Worm (Caenorhabditis elegans) whole organism, L2 larva: ENCODE results near the gene F26D2.16.

Source experiments
- alr-1 ChIP-seq: fragments of 150-350 bp; optimal IDR thresholded peaks from 2 replicates; lab custom pipeline; 2014; ENCODE audit warnings: missing biosample characterization, missing genetic modification characterization
- aly-2 ChIP-seq: fragments of 150-350 bp; optimal IDR thresholded peaks from 2 replicates; lab custom pipeline; 2014; ENCODE audit warnings: missing biosample characterization, missing genetic modification characterization
- ama-1 ChIP-seq: fragments of 150-350 bp; optimal IDR thresholded peaks from 2 replicates; lab custom pipeline; 2018; ENCODE audit warnings: inconsistent platforms
- ceh-82 ChIP-seq: fragments of 150-350 bp; optimal IDR thresholded peaks from 2 replicates; lab custom pipeline; 2014; ENCODE audit warnings: missing biosample characterization, missing genetic modification characterization
- dmd-4 ChIP-seq: sonication (generic microtip); optimal IDR thresholded peaks from 2 replicates; lab custom pipeline; 2017; ENCODE audit warnings: missing biosample characterization, missing genetic modification characterization
- egl-27 ChIP-seq: sonication (generic microtip); optimal IDR thresholded peaks from 3 replicates; lab custom pipeline; 2017; ENCODE audit warnings: missing biosample characterization, missing genetic modification reagents, missing genetic modification characterization
- lin-11 ChIP-seq: fragments of 150-350 bp; sonication (generic microtip); optimal IDR thresholded peaks from 2 replicates; lab custom pipeline; 2014; ENCODE audit warnings: missing biosample characterization, missing genetic modification characterization, inconsistent platforms, mixed read lengths
- lsy-2 ChIP-seq, 2 experiments: fragments of 150-350 bp in 1 of 2; sonication (generic microtip) in 1 of 2; optimal IDR thresholded peaks; 2 replicates each; lab custom pipeline; 2014 to 2017; ENCODE audit warnings: missing biosample characterization in 2 of 2, missing genetic modification characterization in 2 of 2
- mdl-1 ChIP-seq, 2 experiments: fragments of 150-350 bp in 1 of 2; sonication (generic microtip) in 1 of 2; optimal IDR thresholded peaks; 2 replicates each; lab custom pipeline; 2017; ENCODE audit warnings: missing biosample characterization in 2 of 2, missing genetic modification characterization in 2 of 2
- nhr-11 ChIP-seq: fragments of 150-350 bp; optimal IDR thresholded peaks from 2 replicates; lab custom pipeline; 2014; ENCODE audit warnings: missing biosample characterization, missing genetic modification characterization
- nhr-6 ChIP-seq: fragments of 150-350 bp; optimal IDR thresholded peaks from 2 replicates; lab custom pipeline; 2014; ENCODE audit warnings: missing biosample characterization, missing genetic modification characterization
- unc-62 ChIP-seq: fragments of 150-350 bp; optimal IDR thresholded peaks from 2 replicates; lab custom pipeline; 2014; ENCODE audit warnings: missing biosample characterization, missing genetic modification reagents, missing genetic modification characterization
- ztf-11 ChIP-seq: sonication (generic microtip); optimal IDR thresholded peaks from 2 replicates; lab custom pipeline; 2017; ENCODE audit warnings: missing biosample characterization, missing genetic modification characterization
- ztf-4 ChIP-seq: fragments of 150-350 bp; optimal IDR thresholded peaks from 2 replicates; lab custom pipeline; 2014; ENCODE audit warnings: missing biosample characterization, missing genetic modification characterization

- no peak for TF ChIP-seq ama-1 (lab: Kevin White, UChicago)
- TF ChIP-seq dmd-4 (tag; lab: Kevin White, UChicago): no peak
- TF ChIP-seq mdl-1 (tag; optimal IDR thresholded peaks at IDR 0.05; lab: Kevin White, UChicago): no peak
- TF ChIP-seq lin-11 (tag; lab: Kevin White, UChicago): no peak
- TF ChIP-seq nhr-6 (tag; lab: Kevin White, UChicago): no peak
- no peak for TF ChIP-seq ztf-11 (tag; lab: Kevin White, UChicago)
- no peak for TF ChIP-seq egl-27 (tag; lab: Kevin White, UChicago)
- no peak for TF ChIP-seq lsy-2 (tag; optimal IDR thresholded peaks at IDR 0.05; lab: Kevin White, UChicago)
- no peak for TF ChIP-seq nhr-11 (tag; lab: Kevin White, UChicago)
- TF ChIP-seq ztf-4 (tag; lab: Kevin White, UChicago): no peak
- no peak for TF ChIP-seq ceh-82 (tag; lab: Kevin White, UChicago)
- TF ChIP-seq unc-62 (GFP tag; lab: Kevin White, UChicago): no peak
- TF ChIP-seq aly-2: no peak
- TF ChIP-seq alr-1: no peak
These were observed 12.0 kb downstream of the F26D2.16 start, which contains the start of gene F26D2.3 for ce11 chrV:16407663-16408062.
